Worm (Caenorhabditis elegans) whole organism, early embryonic: ENCODE measurements around the gene dis-3.

Source experiments
- F13C5.2 ChIP-seq: sonication (generic microtip); optimal IDR thresholded peaks from 2 replicates; lab custom pipeline; 2017; ENCODE audit warnings: mild to moderate bottlenecking, missing genetic modification characterization, inconsistent platforms, missing compliant biosample characterization
- ama-1 ChIP-seq: fragments of 150-350 bp; optimal IDR thresholded peaks from 2 replicates; lab custom pipeline; 2014
- ets-7 ChIP-seq: sonication (generic microtip); optimal IDR thresholded peaks from 2 replicates; lab custom pipeline; 2016; ENCODE audit warnings: missing genotype, missing genetic modification characterization, missing compliant biosample characterization
- flt-1 ChIP-seq: fragments of 200-800 bp; sonication (Bioruptor generic); IDR thresholded peaks from 2 replicates; pipeline ENCODE4 v1.3.6; 2022; ENCODE audit warnings: missing genetic modification characterization, missing compliant biosample characterization
- pes-1 ChIP-seq: fragments of 200-800 bp; sonication (Bioruptor generic); IDR thresholded peaks from 2 replicates; pipeline ENCODE4 v1.3.6; 2022; ENCODE audit warnings: missing genetic modification reagents, missing genetic modification characterization, missing compliant biosample characterization
- sea-1 ChIP-seq: fragments of 200-800 bp; sonication (Bioruptor generic); conservative IDR thresholded peaks from 2 replicates; pipeline ENCODE4 v1.3.6; 2022; ENCODE audit warnings: missing genetic modification characterization, missing compliant biosample characterization

- TF ChIP-seq ama-1 (no peak), ets-7 (tag; lab: Kevin White, UChicago) (no peak), pes-1 (GFP tag; lab: Robert Waterston, UW) (no peak), sea-1 (GFP tag; lab: Robert Waterston, UW) (no peak), F13C5.2 (no peak), flt-1 (GFP tag; lab: Robert Waterston, UW) (no peak)
Observed at ce11 chrIV:10129957-10130356, 33.0 kb downstream of the dis-3 start, which contains the start of gene glt-3.
